Fruit fly (Drosophila melanogaster) whole organism: ENCODE results near the gene CG13813.

ENCODE experiments used
- CG8478 ChIP-seq: fragments of >200 bp; optimal IDR thresholded peaks from 2 replicates; lab custom pipeline; 2018; ENCODE audit warnings: inconsistent platforms
- Dll ChIP-seq: fragments of >200 bp; optimal IDR thresholded peaks from 2 replicates; lab custom pipeline; 2017
- pan ChIP-seq: fragments of >200 bp; optimal IDR thresholded peaks from 2 replicates; lab custom pipeline; 2017
- psq ChIP-seq: fragments of >200 bp; optimal IDR thresholded peaks from 2 replicates; lab custom pipeline; 2017
- usp ChIP-seq: fragments of >200 bp; optimal IDR thresholded peaks from 2 replicates; lab custom pipeline; 2017; ENCODE audit warnings: missing biosample characterization, missing genetic modification characterization, mixed read lengths

DNA sequence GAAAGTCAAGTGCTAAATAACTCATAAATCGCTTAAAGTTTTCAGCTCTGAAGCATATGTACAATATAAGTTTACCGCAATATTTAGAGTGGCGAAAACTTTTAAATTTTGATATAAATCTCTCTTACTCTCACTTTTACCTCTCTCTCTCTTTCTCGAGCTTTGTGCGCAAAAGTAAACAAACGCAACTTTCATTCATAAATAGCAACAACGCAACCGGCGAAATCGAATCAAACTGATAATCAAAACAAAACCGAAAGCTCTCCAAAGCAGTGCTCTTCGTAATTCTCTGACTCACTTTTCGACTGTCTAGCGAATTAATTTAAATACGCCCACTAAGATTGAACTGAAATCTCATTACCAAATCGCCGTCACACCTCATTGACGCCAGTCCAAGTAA lies 45.6 kb upstream of the CG13813 start:
- TF ChIP-seq CG8478 (lab: Kevin White, UChicago) (no peak), psq (lab: Kevin White, UChicago) (no peak), Dll (lab: Kevin White, UChicago) (no peak), usp (GFP tag; lab: Kevin White, UChicago) (no peak), pan (no peak)
